Fruit fly (Drosophila melanogaster): ENCODE measurements around the gene Ir11a.

Ir11a gene

dm6 chrX:12356093-12356492 lies 21.5 kb downstream of the Ir11a start:
- no peak for TF ChIP-seq CG8301 (tag; optimal IDR thresholded peaks at IDR 0.05)
- TF ChIP-seq CG15710 (tag; optimal IDR thresholded peaks at IDR 0.05), result no peak
- TF ChIP-seq CG13204 (GFP tag; optimal IDR thresholded peaks at IDR 0.05), result no peak
- no peak for TF ChIP-seq CG9948 (tag; optimal IDR thresholded peaks at IDR 0.05)
- no peak for TF ChIP-seq Pif1B (GFP tag; optimal IDR thresholded peaks at IDR 0.05)
- no peak for TF ChIP-seq Snoo (tag; optimal IDR thresholded peaks at IDR 0.05)
- TF ChIP-seq CG10348 (GFP tag; IDR thresholded peaks at IDR 0.05), result no peak
- TF ChIP-seq Ets98B (GFP tag; IDR thresholded peaks at IDR 0.05), result no peak
- TF ChIP-seq CG32121 (GFP tag; IDR thresholded peaks at IDR 0.05), result no peak
- no peak for TF ChIP-seq EcR (GFP tag; optimal IDR thresholded peaks at IDR 0.05)
- TF ChIP-seq rn (GFP tag; IDR thresholded peaks at IDR 0.05), result no peak

DNA sequence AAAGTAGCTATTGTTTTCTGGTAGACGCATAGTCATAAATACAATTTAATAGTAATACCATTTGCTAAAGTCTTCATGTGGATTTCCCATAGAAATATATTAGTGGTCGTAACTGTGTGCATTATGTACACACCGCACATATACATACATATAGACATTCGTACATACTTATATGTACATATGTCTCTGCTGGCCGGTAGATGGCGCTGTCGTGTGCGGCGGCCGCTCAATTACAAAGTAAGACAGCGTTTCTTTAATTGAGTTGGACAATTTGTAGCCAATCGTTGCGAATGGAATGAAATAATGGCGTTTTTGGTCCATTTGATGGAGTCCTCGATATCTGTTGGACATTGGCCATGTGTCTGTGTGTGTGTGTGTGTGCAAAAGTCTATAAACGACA lies 24.1 kb downstream of the Ir11a start:
- no peak for TF ChIP-seq Pif1B (GFP tag; optimal IDR thresholded peaks at IDR 0.05)
- TF ChIP-seq CG15710 (tag; optimal IDR thresholded peaks at IDR 0.05), result no peak
- TF ChIP-seq CG8159 (tag; optimal IDR thresholded peaks at IDR 0.05), result no peak
- no peak for TF ChIP-seq D1 (tag; optimal IDR thresholded peaks at IDR 0.05)
- TF ChIP-seq CG17806 (tag; optimal IDR thresholded peaks at IDR 0.05), result no peak
- no peak for TF ChIP-seq CG32121 (GFP tag; IDR thresholded peaks at IDR 0.05)
- TF ChIP-seq CG12605 (GFP tag; IDR thresholded peaks at IDR 0.05), result no peak
- TF ChIP-seq CG9948 (tag; optimal IDR thresholded peaks at IDR 0.05), result no peak
- TF ChIP-seq CG8301 (tag; optimal IDR thresholded peaks at IDR 0.05), result no peak
- TF ChIP-seq CG13204 (GFP tag; optimal IDR thresholded peaks at IDR 0.05), result no peak

Measured in whole organism, pupa.